Fruit fly (Drosophila melanogaster): ENCODE data around the gene Cyp313a3.

Gene Cyp313a3

DNA sequence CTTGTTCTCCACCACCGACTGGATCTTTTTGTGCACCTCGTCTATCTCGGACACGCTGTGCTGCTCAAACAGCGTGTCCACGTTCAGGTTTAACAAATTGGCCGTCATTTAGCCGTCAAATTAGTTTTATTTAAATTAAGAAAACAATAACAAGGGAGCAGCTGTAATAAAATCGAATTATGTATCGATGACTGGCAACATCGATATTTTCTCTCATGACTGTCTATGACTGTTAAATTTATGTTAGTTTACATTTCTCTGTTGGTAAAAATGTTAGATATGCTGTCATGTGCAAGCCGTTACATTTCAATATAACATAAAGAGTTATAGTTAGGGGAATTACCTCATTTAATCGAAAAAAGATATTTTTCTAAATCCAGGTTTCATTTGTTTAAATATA is 19.6 kb downstream of the Cyp313a3 start, which contains the start of gene Cog1:
Gene Cog1, minus strand, starts transcription at position 190 of the 400 bp plus-strand sequence.
- TF ChIP-seq Sin3A (optimal IDR thresholded peaks at IDR 0.05) (no peak), Myc (optimal IDR thresholded peaks at IDR 0.05) (no peak), insv (optimal IDR thresholded peaks at IDR 0.05) (no peak), psq (optimal IDR thresholded peaks at IDR 0.05) (no peak), ttk (optimal IDR thresholded peaks at IDR 0.05) (no peak), h (optimal IDR thresholded peaks at IDR 0.05) (no peak)

DNA sequence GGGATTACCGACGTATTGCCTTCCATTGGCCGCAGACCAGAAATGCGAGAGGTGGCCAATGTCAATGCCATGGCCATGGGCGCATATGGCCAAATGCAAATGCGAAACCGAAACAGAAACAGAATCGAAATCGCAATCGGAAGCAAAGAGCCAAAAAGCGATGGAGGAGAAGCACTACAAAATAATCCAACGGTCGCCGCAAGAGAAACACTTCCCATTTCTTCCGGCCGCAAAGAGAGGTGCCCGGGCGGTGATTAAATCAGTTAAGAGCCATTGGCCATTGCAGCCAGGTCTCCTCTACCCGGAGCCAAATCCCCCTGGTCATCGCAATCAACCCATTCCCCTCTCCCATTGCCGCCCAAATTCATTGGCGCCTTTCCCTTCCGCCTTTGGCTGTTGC is 24.9 kb downstream of the Cyp313a3 start, which contains the start of gene CG14742:
Gene CG14742, plus strand, starts transcription at position 301 of the 400 bp plus-strand sequence.
- TF ChIP-seq Sin3A (optimal IDR thresholded peaks at IDR 0.05) = no peak
- no peak for TF ChIP-seq Myc (optimal IDR thresholded peaks at IDR 0.05)
- no peak for TF ChIP-seq h (optimal IDR thresholded peaks at IDR 0.05)
- TF ChIP-seq psq (optimal IDR thresholded peaks at IDR 0.05) = no peak
- no peak for TF ChIP-seq ttk (optimal IDR thresholded peaks at IDR 0.05)
- no peak for TF ChIP-seq insv (optimal IDR thresholded peaks at IDR 0.05)

DNA sequence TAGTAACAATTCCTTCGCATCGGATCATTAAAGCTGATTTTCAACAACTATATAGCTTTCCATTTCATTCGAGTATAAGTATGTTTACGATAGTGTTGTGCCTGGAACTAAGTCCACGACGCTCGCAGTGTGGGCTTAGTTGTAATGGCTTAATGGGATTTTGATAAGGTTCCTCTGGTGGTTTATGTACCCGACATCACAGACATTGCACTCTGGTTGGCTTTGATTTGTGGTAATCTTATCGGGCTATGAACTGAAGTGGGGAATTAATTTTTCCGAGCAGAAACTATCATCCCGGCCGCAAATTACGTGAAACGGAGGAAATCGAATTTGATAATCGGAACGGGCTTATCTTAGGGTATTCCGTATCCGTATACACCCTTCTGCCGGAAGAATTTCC is 27.5 kb downstream of the Cyp313a3 start:
- no peak for TF ChIP-seq psq (optimal IDR thresholded peaks at IDR 0.05)
- TF ChIP-seq Sin3A (optimal IDR thresholded peaks at IDR 0.05) = no peak
- no peak for TF ChIP-seq insv (optimal IDR thresholded peaks at IDR 0.05)
- TF ChIP-seq h (optimal IDR thresholded peaks at IDR 0.05) = no peak
- TF ChIP-seq Myc (optimal IDR thresholded peaks at IDR 0.05) = no peak
- TF ChIP-seq ttk (optimal IDR thresholded peaks at IDR 0.05) = no peak

DNA sequence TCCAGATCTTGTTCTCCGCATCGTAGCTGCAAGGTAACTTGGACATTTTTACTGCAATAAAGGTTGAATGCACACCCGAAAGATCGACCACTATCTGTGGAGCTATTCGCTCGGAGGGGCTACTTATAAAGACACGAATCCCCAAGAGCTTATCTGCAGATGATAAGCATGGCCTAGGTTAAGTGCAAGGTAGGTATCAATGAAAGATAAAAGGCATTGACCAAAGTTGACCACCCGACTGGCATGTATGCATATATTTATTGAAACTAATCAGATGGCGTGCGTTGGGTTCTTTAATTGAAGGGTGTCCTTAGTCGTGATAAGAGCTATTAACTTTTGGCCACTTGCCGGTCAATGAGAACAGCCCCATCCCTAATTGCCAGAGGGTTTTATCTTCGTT is 28.8 kb downstream of the Cyp313a3 start, which contains the start of gene CG4830:
Gene CG4830, minus strand, starts transcription at position 101 of the 400 bp plus-strand sequence.
- TF ChIP-seq Sin3A (optimal IDR thresholded peaks at IDR 0.05) = no peak
- TF ChIP-seq psq (optimal IDR thresholded peaks at IDR 0.05) = no peak
- no peak for TF ChIP-seq ttk (optimal IDR thresholded peaks at IDR 0.05)
- no peak for TF ChIP-seq insv (optimal IDR thresholded peaks at IDR 0.05)
- TF ChIP-seq h (optimal IDR thresholded peaks at IDR 0.05) = no peak
- TF ChIP-seq Myc (optimal IDR thresholded peaks at IDR 0.05) = no peak

DNA sequence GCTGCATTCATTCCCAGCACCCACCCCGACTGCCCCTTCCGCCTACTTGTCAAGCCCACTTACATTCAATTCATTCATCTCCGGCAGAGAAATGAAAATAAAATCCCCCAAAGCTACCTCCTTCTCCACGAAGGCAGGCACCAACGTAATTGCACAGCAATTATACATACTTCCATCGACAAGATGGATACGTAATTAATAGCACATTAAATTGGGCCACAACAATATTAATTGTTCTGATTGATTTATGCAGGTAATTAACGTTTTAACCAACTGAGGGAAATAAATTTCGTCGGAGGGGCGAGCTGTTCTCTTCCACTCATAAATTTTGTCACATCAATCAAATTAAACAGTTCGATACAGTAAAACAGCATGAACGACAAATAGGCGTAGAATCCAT is 41.4 kb downstream of the Cyp313a3 start, which contains the start of gene Adk1:
Gene Adk1, plus strand, starts transcription at position 301 of the 400 bp plus-strand sequence.
- TF ChIP-seq ttk (optimal IDR thresholded peaks at IDR 0.05) (no peak), insv (optimal IDR thresholded peaks at IDR 0.05) (no peak), Myc (optimal IDR thresholded peaks at IDR 0.05) (no peak), h (optimal IDR thresholded peaks at IDR 0.05) (no peak), Sin3A (optimal IDR thresholded peaks at IDR 0.05) (no peak)

DNA sequence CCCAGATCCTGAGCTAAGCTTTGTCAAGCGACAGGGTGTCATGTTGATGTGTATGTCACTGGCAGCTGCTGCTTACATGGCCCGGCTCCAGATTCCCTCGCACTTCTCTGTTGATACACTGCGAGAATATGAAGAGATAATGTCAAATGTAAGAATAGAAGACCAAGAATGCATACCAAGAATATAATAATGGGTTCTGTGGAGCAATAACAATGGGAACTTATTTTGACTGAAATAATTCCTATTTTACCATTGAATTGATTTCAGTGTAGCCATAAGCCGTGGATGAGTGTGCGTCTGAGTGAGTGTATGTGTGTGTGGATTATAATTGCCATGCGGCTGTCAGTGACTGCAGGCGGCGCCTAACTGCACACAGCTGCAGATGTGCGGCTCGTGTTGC is 43.0 kb downstream of the Cyp313a3 start:
- TF ChIP-seq Sin3A (optimal IDR thresholded peaks at IDR 0.05) (no peak), Myc (optimal IDR thresholded peaks at IDR 0.05) (no peak), ttk (optimal IDR thresholded peaks at IDR 0.05) (no peak), h (optimal IDR thresholded peaks at IDR 0.05) (no peak), insv (optimal IDR thresholded peaks at IDR 0.05) (no peak), psq (optimal IDR thresholded peaks at IDR 0.05) (no peak)

DNA sequence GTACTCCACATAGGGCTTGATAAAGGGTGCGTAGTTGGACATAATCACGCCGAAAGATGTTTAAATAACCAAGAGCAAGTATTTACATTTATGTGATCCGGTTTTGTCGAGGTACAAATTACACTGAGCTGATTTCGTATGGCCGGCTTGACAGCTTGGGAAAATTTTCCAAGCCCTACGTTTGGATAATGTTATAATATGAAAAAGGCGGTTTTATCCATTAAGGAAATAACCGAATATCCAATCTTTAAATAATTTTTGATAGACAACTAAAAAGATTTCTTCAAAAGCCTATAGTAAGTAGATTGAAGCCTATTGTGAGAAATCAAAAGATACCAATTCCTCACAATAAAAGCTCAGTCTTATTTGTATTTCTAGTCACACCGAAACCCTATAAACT is 44.2 kb downstream of the Cyp313a3 start, which contains the start of the genes eIF3d2 and CG43450:
Gene eIF3d2, minus strand, starts transcription at position 101 of the 400 bp plus-strand sequence.
Gene CG43450, plus strand, starts transcription at position 384 of the 400 bp plus-strand sequence.
- TF ChIP-seq h (optimal IDR thresholded peaks at IDR 0.05) (no peak), insv (optimal IDR thresholded peaks at IDR 0.05) (no peak), psq (optimal IDR thresholded peaks at IDR 0.05) (no peak), Sin3A (optimal IDR thresholded peaks at IDR 0.05) (no peak), Myc (optimal IDR thresholded peaks at IDR 0.05) (no peak), ttk (optimal IDR thresholded peaks at IDR 0.05) (no peak)

Measured in Kc167 (cell line).